Worm (Caenorhabditis elegans) whole organism, L3 larva: ENCODE results near the gene Y51H4A.24.

Experiments
- ZK546.5 ChIP-seq: sonication (generic microtip); optimal IDR thresholded peaks from 2 replicates; lab custom pipeline; 2017; ENCODE audit warnings: missing biosample characterization, missing genetic modification characterization
- aly-2 ChIP-seq: fragments of 150-350 bp; optimal IDR thresholded peaks from 2 replicates; lab custom pipeline; 2014; ENCODE audit warnings: missing biosample characterization, missing genetic modification characterization
- ceh-82 ChIP-seq: fragments of 150-350 bp; optimal IDR thresholded peaks from 2 replicates; lab custom pipeline; 2014; ENCODE audit warnings: missing biosample characterization, missing genetic modification characterization
- ceh-9 ChIP-seq: sonication (generic microtip); optimal IDR thresholded peaks from 2 replicates; lab custom pipeline; 2018; ENCODE audit warnings: missing biosample characterization, missing genetic modification characterization
- daf-12 ChIP-seq: fragments of 150-350 bp; optimal IDR thresholded peaks from 2 replicates; lab custom pipeline; 2014; ENCODE audit warnings: missing biosample characterization, missing genetic modification reagents, missing genetic modification characterization
- eor-1 ChIP-seq, 2 experiments: fragments of 150-350 bp; optimal IDR thresholded peaks; 2 replicates each; lab custom pipeline; 2014 to 2018; ENCODE audit warnings: missing biosample characterization in 2 of 2, missing genetic modification characterization in 2 of 2
- fkh-10 ChIP-seq: sonication (generic microtip); optimal IDR thresholded peaks from 2 replicates; lab custom pipeline; 2017; ENCODE audit warnings: missing biosample characterization, missing genetic modification reagents, missing genetic modification characterization
- fkh-2 ChIP-seq: fragments of 150-350 bp; optimal IDR thresholded peaks from 2 replicates; lab custom pipeline; 2014; ENCODE audit warnings: missing biosample characterization, missing genetic modification reagents, missing genetic modification characterization
- hmg-11 ChIP-seq: sonication (generic microtip); optimal IDR thresholded peaks from 2 replicates; lab custom pipeline; 2016; ENCODE audit warnings: missing genetic modification characterization, missing compliant biosample characterization
- lin-39 ChIP-seq: fragments of 150-350 bp; optimal IDR thresholded peaks from 2 replicates; lab custom pipeline; 2018; ENCODE audit warnings: missing biosample characterization, missing genetic modification reagents, missing genetic modification characterization
- mml-1 ChIP-seq: fragments of 150-350 bp; sonication (generic microtip); optimal IDR thresholded peaks from 3 replicates; lab custom pipeline; 2014; ENCODE audit warnings: missing biosample characterization, missing genetic modification characterization
- nhr-11 ChIP-seq: fragments of 150-350 bp; optimal IDR thresholded peaks from 2 replicates; lab custom pipeline; 2014; ENCODE audit warnings: missing biosample characterization, missing genetic modification characterization
- nhr-12 ChIP-seq: fragments of 150-350 bp; optimal IDR thresholded peaks from 2 replicates; lab custom pipeline; 2014; ENCODE audit warnings: missing biosample characterization, missing genetic modification characterization
- nhr-23 ChIP-seq: fragments of 150-350 bp; optimal IDR thresholded peaks from 2 replicates; lab custom pipeline; 2014; ENCODE audit warnings: missing biosample characterization, missing genetic modification reagents, missing genetic modification characterization
- nhr-237 ChIP-seq: fragments of 150-350 bp; optimal IDR thresholded peaks from 2 replicates; lab custom pipeline; 2014; ENCODE audit warnings: missing biosample characterization, missing genetic modification characterization
- nhr-28 ChIP-seq: fragments of 150-350 bp; optimal IDR thresholded peaks from 2 replicates; lab custom pipeline; 2014; ENCODE audit warnings: missing biosample characterization, missing genetic modification characterization
- nhr-43 ChIP-seq: sonication (generic microtip); optimal IDR thresholded peaks from 2 replicates; lab custom pipeline; 2016; ENCODE audit warnings: mild to moderate bottlenecking, missing genetic modification characterization, missing compliant biosample characterization; ENCODE audit not compliant: poor library complexity, severe bottlenecking
- nhr-76 ChIP-seq: fragments of 150-350 bp; sonication (generic microtip); optimal IDR thresholded peaks from 5 replicates; lab custom pipeline; 2014; ENCODE audit warnings: missing biosample characterization, missing genetic modification characterization
- nhr-77 ChIP-seq: fragments of 150-350 bp; optimal IDR thresholded peaks from 2 replicates; lab custom pipeline; 2014; ENCODE audit warnings: missing biosample characterization, missing genetic modification characterization
- sea-2 ChIP-seq: fragments of 150-350 bp; sonication (generic microtip); optimal IDR thresholded peaks from 4 replicates; lab custom pipeline; 2014; ENCODE audit warnings: missing biosample characterization, missing genetic modification reagents, missing genetic modification characterization
- snpc-4 ChIP-seq: fragments of 150-350 bp; optimal IDR thresholded peaks from 2 replicates; lab custom pipeline; 2014; ENCODE audit warnings: missing biosample characterization, missing genetic modification characterization
- tbx-2 ChIP-seq: sonication (generic microtip); optimal IDR thresholded peaks from 2 replicates; lab custom pipeline; 2016; ENCODE audit warnings: mild to moderate bottlenecking, missing genetic modification characterization, missing compliant biosample characterization
- ztf-11 ChIP-seq: fragments of 150-350 bp; optimal IDR thresholded peaks from 2 replicates; lab custom pipeline; 2014; ENCODE audit warnings: missing biosample characterization, missing genetic modification characterization

Y51H4A.24 gene

ce11 chrIV:16710312-16710711, 30.4 kb downstream of the Y51H4A.24 start:
- TF ChIP-seq nhr-11 (tag; lab: Kevin White, UChicago) (no peak), hmg-11 (tag; lab: Kevin White, UChicago) (no peak)
- TF ChIP-seq, all 47 proteins: peak for 0

ce11 chrIV:16709713-16710112, 31.0 kb downstream of the Y51H4A.24 start:
- TF ChIP-seq nhr-76 (tag; lab: Kevin White, UChicago) (no peak), ceh-9 (tag; lab: Kevin White, UChicago) (no peak), snpc-4 (tag; lab: Kevin White, UChicago) (no peak)

- TF ChIP-seq nhr-43 (tag; lab: Kevin White, UChicago), result no peak
- no peak for TF ChIP-seq eor-1 (tag; optimal IDR thresholded peaks at IDR 0.05; lab: Kevin White, UChicago)
- no peak for TF ChIP-seq ztf-11 (tag; lab: Kevin White, UChicago)
- no peak for TF ChIP-seq nhr-23 (tag; lab: Kevin White, UChicago)
- TF ChIP-seq nhr-28, result no peak
- TF ChIP-seq ceh-9 (tag; lab: Kevin White, UChicago), result no peak
- no peak for TF ChIP-seq fkh-2 (tag; lab: Kevin White, UChicago)
- TF ChIP-seq fkh-10 (GFP tag; lab: Kevin White, UChicago), result no peak
- no peak for TF ChIP-seq nhr-77 (tag; lab: Kevin White, UChicago)
- no peak for TF ChIP-seq lin-39 (tag; lab: Kevin White, UChicago)
- TF ChIP-seq daf-12 (tag; lab: Kevin White, UChicago), result no peak
- TF ChIP-seq nhr-11 (tag; lab: Kevin White, UChicago), result no peak
- no peak for TF ChIP-seq ceh-82
- no peak for TF ChIP-seq tbx-2 (tag; lab: Kevin White, UChicago)
- no peak for TF ChIP-seq sea-2 (GFP tag; lab: Kevin White, UChicago)
- TF ChIP-seq mml-1 (tag; lab: Kevin White, UChicago), result no peak
- TF ChIP-seq nhr-12 (tag; lab: Kevin White, UChicago), result no peak
- TF ChIP-seq ZK546.5, result no peak
- TF ChIP-seq aly-2, result no peak
- TF ChIP-seq snpc-4 (tag; lab: Kevin White, UChicago), result no peak
Measured at ce11 chrIV:16706950-16707349, 33.7 kb downstream of the Y51H4A.24 start.

- no peak for TF ChIP-seq aly-2
Measured at ce11 chrIV:16696422-16696821, 44.2 kb downstream of the Y51H4A.24 start.

- no peak for TF ChIP-seq nhr-237 (tag; lab: Kevin White, UChicago)
Measured at ce11 chrIV:16694567-16694966, 46.1 kb downstream of the Y51H4A.24 start, which contains the start of gene Y51H4A.941. Gene Y51H4A.941 (minus strand): TSS chrIV:16694667.
